Fruit fly (Drosophila melanogaster): ENCODE measurements around the gene mRpL22.
A peak's percentile ranks its signal among the peaks of the same experiment; 100 is the strongest.

The mRpL22 gene

DNA sequence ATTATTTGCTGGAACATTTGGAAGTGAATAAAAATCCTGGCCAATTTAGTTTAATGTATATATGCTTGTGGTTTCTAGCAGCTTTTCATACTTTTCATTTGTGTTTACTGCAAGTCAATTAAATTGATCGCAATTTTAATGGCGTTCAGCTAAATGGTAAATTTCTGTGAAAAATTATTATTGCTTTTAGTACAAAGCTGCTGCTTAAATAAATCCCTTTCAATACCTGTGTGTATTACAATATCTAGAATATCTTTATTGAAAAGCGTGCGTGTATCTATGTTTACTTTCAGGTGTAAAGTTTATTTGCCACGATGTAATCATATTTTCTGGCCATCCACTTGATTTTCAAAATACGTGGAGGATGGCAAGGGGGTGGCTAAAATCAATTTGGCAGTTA is 22.0 kb downstream of the mRpL22 start, which contains the start of gene ppk28:
ppk28 (plus strand) TSS at position 301 of the 400 bp plus-strand sequence.
- TF ChIP-seq Rel (GFP tag; optimal IDR thresholded peaks at IDR 0.05) (no peak), Rel (tag; optimal IDR thresholded peaks at IDR 0.05) (no peak), CG32264 (GFP tag; optimal IDR thresholded peaks at IDR 0.05) (no peak), dsf (GFP tag; optimal IDR thresholded peaks at IDR 0.05; ENCODE audit: borderline replicate concordance) (no peak), Hr83 (GFP tag; optimal IDR thresholded peaks at IDR 0.05; ENCODE audit: poor library complexity, severe bottlenecking) (no peak), dl (GFP tag; optimal IDR thresholded peaks at IDR 0.05; ENCODE audit: insufficient read depth in 1 of 2, partially characterized antibody in 2 of 2) (no peak), lola (GFP tag; optimal IDR thresholded peaks at IDR 0.05) (no peak), ey (GFP tag; optimal IDR thresholded peaks at IDR 0.05) (no peak), pan (optimal IDR thresholded peaks at IDR 0.05) (no peak), psq (GFP tag; optimal IDR thresholded peaks at IDR 0.05) (no peak), Abd-B (GFP tag; optimal IDR thresholded peaks at IDR 0.05) (no peak), CG9705 (GFP tag; optimal IDR thresholded peaks at IDR 0.05) (no peak), h (GFP tag; optimal IDR thresholded peaks at IDR 0.05) (no peak)

DNA sequence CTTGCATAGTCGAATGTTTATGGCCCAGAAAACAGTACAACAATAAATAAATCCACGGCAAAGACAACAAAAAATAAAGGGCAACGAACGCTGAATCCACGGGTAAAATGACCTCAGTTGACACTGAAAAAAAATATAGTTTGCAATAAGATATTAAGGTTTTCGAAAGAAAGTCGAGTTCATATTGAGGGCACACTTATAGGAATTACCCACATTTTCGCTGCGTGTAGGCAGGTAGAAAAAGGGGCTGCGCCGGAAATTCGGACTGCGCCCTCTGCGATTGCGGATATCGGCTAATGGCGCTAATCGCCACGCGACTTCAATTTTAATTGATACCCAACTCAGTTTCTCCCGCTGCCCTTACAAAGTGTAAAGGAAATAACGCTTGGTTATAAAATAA is 24.9 kb downstream of the mRpL22 start:
- TF ChIP-seq dsf (GFP tag; optimal IDR thresholded peaks at IDR 0.05; ENCODE audit: borderline replicate concordance) (no peak), lola (GFP tag; optimal IDR thresholded peaks at IDR 0.05) (no peak), Dif (GFP tag; optimal IDR thresholded peaks at IDR 0.05; ENCODE audit: partially characterized antibody) (no peak), N (GFP tag; optimal IDR thresholded peaks at IDR 0.05) (no peak), Vsx2 (GFP tag; optimal IDR thresholded peaks at IDR 0.05; ENCODE audit: partially characterized antibody) (no peak), br (GFP tag; optimal IDR thresholded peaks at IDR 0.05) (no peak), h (GFP tag; optimal IDR thresholded peaks at IDR 0.05) (no peak), Abd-B (GFP tag; optimal IDR thresholded peaks at IDR 0.05) (no peak), HLH106 (tag; optimal IDR thresholded peaks at IDR 0.05) (no peak), Rel (GFP tag; optimal IDR thresholded peaks at IDR 0.05) (no peak), Rel (tag; optimal IDR thresholded peaks at IDR 0.05) (no peak), dmrt93B (GFP tag; optimal IDR thresholded peaks at IDR 0.05) (no peak), dl (GFP tag; optimal IDR thresholded peaks at IDR 0.05; ENCODE audit: insufficient read depth in 1 of 2, partially characterized antibody in 2 of 2) (no peak), Hr78 (GFP tag; optimal IDR thresholded peaks at IDR 0.05) (no peak), fru (GFP tag; optimal IDR thresholded peaks at IDR 0.05) (no peak), pan (optimal IDR thresholded peaks at IDR 0.05) (no peak), Sp1 (GFP tag; optimal IDR thresholded peaks at IDR 0.05) (no peak), CrebA (GFP tag; optimal IDR thresholded peaks at IDR 0.05; ENCODE audit: borderline replicate concordance) (no peak), Dfd (GFP tag; optimal IDR thresholded peaks at IDR 0.05) (no peak)

DNA sequence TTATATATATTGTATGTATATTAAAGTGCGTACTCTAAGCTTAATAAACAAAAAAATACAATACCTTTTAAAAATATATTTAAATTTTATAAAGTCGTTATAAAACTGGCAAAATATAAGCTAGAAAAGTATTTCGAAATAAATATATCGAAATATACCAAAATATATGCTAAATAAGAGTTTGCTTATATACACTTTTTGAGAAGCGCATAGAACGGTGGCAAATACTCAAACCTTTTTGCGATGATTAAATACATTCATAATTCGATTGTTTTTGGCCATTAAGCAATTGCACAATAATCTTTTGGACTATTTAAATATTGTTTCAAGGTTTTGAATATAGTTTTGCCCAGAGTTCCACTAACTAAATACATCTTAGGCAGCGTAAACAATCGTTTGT is 25.4 kb downstream of the mRpL22 start:
- TF ChIP-seq HLH106 (tag; optimal IDR thresholded peaks at IDR 0.05), result no peak
- TF ChIP-seq OdsH (GFP tag; optimal IDR thresholded peaks at IDR 0.05), result no peak
- TF ChIP-seq Vsx2 (GFP tag; optimal IDR thresholded peaks at IDR 0.05; ENCODE audit: partially characterized antibody), result no peak
- no peak for TF ChIP-seq Myc (optimal IDR thresholded peaks at IDR 0.05)
- no peak for TF ChIP-seq jim (GFP tag; optimal IDR thresholded peaks at IDR 0.05)
- TF ChIP-seq sv (GFP tag; optimal IDR thresholded peaks at IDR 0.05), result no peak
- TF ChIP-seq sage (GFP tag; optimal IDR thresholded peaks at IDR 0.05), result no peak
- TF ChIP-seq h (GFP tag; optimal IDR thresholded peaks at IDR 0.05), result no peak
- no peak for TF ChIP-seq Abd-B (GFP tag; optimal IDR thresholded peaks at IDR 0.05)
- no peak for TF ChIP-seq Hnf4 (GFP tag; optimal IDR thresholded peaks at IDR 0.05)
- TF ChIP-seq N (GFP tag; optimal IDR thresholded peaks at IDR 0.05), result no peak
- TF ChIP-seq dmrt93B (GFP tag; optimal IDR thresholded peaks at IDR 0.05), result no peak
- TF ChIP-seq Hr78 (GFP tag; optimal IDR thresholded peaks at IDR 0.05), result no peak
- TF ChIP-seq Jra (GFP tag; optimal IDR thresholded peaks at IDR 0.05), result no peak
- no peak for TF ChIP-seq Dif (GFP tag; optimal IDR thresholded peaks at IDR 0.05; ENCODE audit: partially characterized antibody)

DNA sequence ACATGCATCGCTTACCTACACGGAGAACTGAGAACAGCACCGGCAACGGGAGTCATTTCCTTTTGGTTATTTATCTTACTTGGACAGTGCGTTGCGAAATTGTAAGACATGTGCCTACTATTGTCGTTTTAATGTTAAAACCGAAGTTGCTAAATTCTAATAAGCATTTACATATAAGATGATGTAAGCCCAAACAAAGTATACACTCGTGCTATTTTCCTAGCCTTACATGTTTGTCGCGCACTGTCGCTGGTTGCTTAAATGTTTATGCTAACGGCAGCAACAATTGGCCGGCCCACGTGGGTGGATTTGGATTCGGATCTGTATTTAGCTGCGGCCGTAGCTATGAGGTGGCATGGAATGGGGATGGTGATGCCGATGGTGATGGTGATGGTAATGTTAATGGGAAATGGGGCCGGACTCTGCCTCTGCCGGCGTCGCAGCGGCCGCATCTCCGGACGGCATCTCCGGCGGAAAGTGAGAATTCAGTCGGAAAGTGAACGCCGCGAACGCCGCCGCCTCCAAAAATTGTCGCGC is 27.5 kb downstream of the mRpL22 start, which contains the start of gene CG4829:
CG4829 (plus strand) TSS at position 487 of the 537 bp plus-strand sequence.
- peak; percentile 32 for TF ChIP-seq dmrt93B (GFP tag; optimal IDR thresholded peaks at IDR 0.05)
- TF ChIP-seq foxo (GFP tag; optimal IDR thresholded peaks at IDR 0.05), result peak in 1 of 2 experiments; percentile 42
- TF ChIP-seq brk (GFP tag; optimal IDR thresholded peaks at IDR 0.05), result no peak
- no peak for TF ChIP-seq Rel (GFP tag; optimal IDR thresholded peaks at IDR 0.05)
- no peak for TF ChIP-seq Rel (tag; optimal IDR thresholded peaks at IDR 0.05)
- no peak for TF ChIP-seq N (GFP tag; optimal IDR thresholded peaks at IDR 0.05)
- TF ChIP-seq CrebA (GFP tag; optimal IDR thresholded peaks at IDR 0.05; ENCODE audit: borderline replicate concordance), result no peak
- TF ChIP-seq Hr83 (GFP tag; optimal IDR thresholded peaks at IDR 0.05; ENCODE audit: poor library complexity, severe bottlenecking), result no peak
- no peak for TF ChIP-seq CG9705 (GFP tag; optimal IDR thresholded peaks at IDR 0.05)
- TF ChIP-seq jim (GFP tag; optimal IDR thresholded peaks at IDR 0.05), result no peak
- peak; percentile 14 for TF ChIP-seq Sp1 (GFP tag; optimal IDR thresholded peaks at IDR 0.05)
- peak; percentile 65 for TF ChIP-seq h (GFP tag; optimal IDR thresholded peaks at IDR 0.05)
- TF ChIP-seq lola (GFP tag; optimal IDR thresholded peaks at IDR 0.05), result no peak
- TF ChIP-seq GATAd (GFP tag; optimal IDR thresholded peaks at IDR 0.05), result no peak
- peak; percentile 31 for TF ChIP-seq br (GFP tag; optimal IDR thresholded peaks at IDR 0.05)
- TF ChIP-seq Jra (GFP tag; optimal IDR thresholded peaks at IDR 0.05), result no peak
- no peak for TF ChIP-seq Myc (optimal IDR thresholded peaks at IDR 0.05)
- TF ChIP-seq Vsx2 (GFP tag; optimal IDR thresholded peaks at IDR 0.05; ENCODE audit: partially characterized antibody), result no peak
- TF ChIP-seq HLH106 (tag; optimal IDR thresholded peaks at IDR 0.05), result peak; percentile 64
- peak; percentile 33 for TF ChIP-seq ey (GFP tag; optimal IDR thresholded peaks at IDR 0.05)
- no peak for TF ChIP-seq woc (GFP tag; optimal IDR thresholded peaks at IDR 0.05)
- no peak for TF ChIP-seq sage (GFP tag; optimal IDR thresholded peaks at IDR 0.05)
- TF ChIP-seq fru (GFP tag; optimal IDR thresholded peaks at IDR 0.05), result peak; percentile 40
- TF ChIP-seq tai (GFP tag; optimal IDR thresholded peaks at IDR 0.05), result no peak
- no peak for TF ChIP-seq usp (GFP tag; optimal IDR thresholded peaks at IDR 0.05)
- TF ChIP-seq Hnf4 (GFP tag; optimal IDR thresholded peaks at IDR 0.05), result no peak
- no peak for TF ChIP-seq Abd-B (GFP tag; optimal IDR thresholded peaks at IDR 0.05)
- TF ChIP-seq dl (GFP tag; optimal IDR thresholded peaks at IDR 0.05; ENCODE audit: insufficient read depth in 1 of 2, partially characterized antibody in 2 of 2), result no peak
- no peak for TF ChIP-seq Dfd (GFP tag; optimal IDR thresholded peaks at IDR 0.05)
- no peak for TF ChIP-seq CG32264 (GFP tag; optimal IDR thresholded peaks at IDR 0.05)
- peak; percentile 9 for TF ChIP-seq OdsH (GFP tag; optimal IDR thresholded peaks at IDR 0.05)
- TF ChIP-seq dsf (GFP tag; optimal IDR thresholded peaks at IDR 0.05; ENCODE audit: borderline replicate concordance), result no peak
- TF ChIP-seq pan (optimal IDR thresholded peaks at IDR 0.05), result no peak
